Worm (Caenorhabditis elegans) whole organism, L2 larva: Measurements from ENCODE around the gene F01D4.5.
A peak's percentile ranks its signal among the peaks of the same experiment; 100 is the strongest.

Experiments used
- C34F6.9 ChIP-seq: fragments of 150-350 bp; optimal IDR thresholded peaks from 2 replicates; lab custom pipeline; 2014; ENCODE audit warnings: missing biosample characterization, missing genetic modification characterization
- F13H6.1 ChIP-seq: sonication (generic microtip); optimal IDR thresholded peaks from 2 replicates; lab custom pipeline; 2016; ENCODE audit warnings: missing genetic modification characterization, missing compliant biosample characterization
- R02D3.7 ChIP-seq: fragments of 150-350 bp; optimal IDR thresholded peaks from 2 replicates; lab custom pipeline; 2014; ENCODE audit warnings: missing biosample characterization, missing genetic modification characterization
- Y55F3AM.14 ChIP-seq: fragments of 200-800 bp; sonication (Bioruptor generic); optimal IDR thresholded peaks from 2 replicates; lab custom pipeline; 2018; ENCODE audit warnings: mild to moderate bottlenecking, missing genetic modification characterization, missing compliant biosample characterization
- ZK546.5 ChIP-seq: sonication (generic microtip); optimal IDR thresholded peaks from 2 replicates; lab custom pipeline; 2017; ENCODE audit warnings: missing biosample characterization, missing genetic modification characterization
- aly-2 ChIP-seq: fragments of 150-350 bp; optimal IDR thresholded peaks from 2 replicates; lab custom pipeline; 2014; ENCODE audit warnings: missing biosample characterization, missing genetic modification characterization
- ama-1 ChIP-seq: fragments of 150-350 bp; optimal IDR thresholded peaks from 2 replicates; lab custom pipeline; 2018; ENCODE audit warnings: inconsistent platforms
- blmp-1 ChIP-seq: sonication (generic microtip); optimal IDR thresholded peaks from 2 replicates; lab custom pipeline; 2017; ENCODE audit warnings: missing genetic modification characterization, mild to moderate bottlenecking, missing compliant biosample characterization, antibody characterized with exemption, moderate library complexity; ENCODE audit not compliant: insufficient read depth
- ceh-16 ChIP-seq: fragments of 150-350 bp; optimal IDR thresholded peaks from 2 replicates; lab custom pipeline; 2014; ENCODE audit warnings: missing biosample characterization, missing genetic modification characterization
- ceh-82 ChIP-seq: fragments of 150-350 bp; optimal IDR thresholded peaks from 2 replicates; lab custom pipeline; 2014; ENCODE audit warnings: missing biosample characterization, missing genetic modification characterization
- crh-2 ChIP-seq: sonication (generic microtip); optimal IDR thresholded peaks from 2 replicates; lab custom pipeline; 2017; ENCODE audit warnings: missing biosample characterization, missing genetic modification characterization
- dmd-4 ChIP-seq: sonication (generic microtip); optimal IDR thresholded peaks from 2 replicates; lab custom pipeline; 2017; ENCODE audit warnings: missing biosample characterization, missing genetic modification characterization
- egl-27 ChIP-seq: sonication (generic microtip); optimal IDR thresholded peaks from 3 replicates; lab custom pipeline; 2017; ENCODE audit warnings: missing biosample characterization, missing genetic modification reagents, missing genetic modification characterization
- elt-1 ChIP-seq: fragments of 150-350 bp; optimal IDR thresholded peaks from 2 replicates; lab custom pipeline; 2014; ENCODE audit warnings: missing biosample characterization, missing genetic modification characterization
- elt-3 ChIP-seq: sonication (generic microtip); optimal IDR thresholded peaks from 2 replicates; lab custom pipeline; 2017; ENCODE audit warnings: missing biosample characterization, missing genetic modification characterization
- fos-1 ChIP-seq: fragments of 150-350 bp; optimal IDR thresholded peaks from 2 replicates; lab custom pipeline; 2014; ENCODE audit warnings: missing biosample characterization, missing genetic modification characterization
- gmeb-1 ChIP-seq: fragments of 150-350 bp; optimal IDR thresholded peaks from 2 replicates; lab custom pipeline; 2014; ENCODE audit warnings: missing biosample characterization, missing genetic modification characterization
- lin-11 ChIP-seq: fragments of 150-350 bp; sonication (generic microtip); optimal IDR thresholded peaks from 2 replicates; lab custom pipeline; 2014; ENCODE audit warnings: missing biosample characterization, missing genetic modification characterization, inconsistent platforms, mixed read lengths
- lin-13 ChIP-seq: fragments of 150-350 bp; optimal IDR thresholded peaks from 2 replicates; lab custom pipeline; 2014; ENCODE audit warnings: missing biosample characterization, missing genetic modification reagents, missing genetic modification characterization
- lin-39 ChIP-seq: fragments of 150-350 bp; optimal IDR thresholded peaks from 2 replicates; lab custom pipeline; 2014; ENCODE audit warnings: missing biosample characterization, missing genetic modification reagents, missing genetic modification characterization
- lsy-2 ChIP-seq, 2 experiments: fragments of 150-350 bp in 1 of 2; sonication (generic microtip) in 1 of 2; optimal IDR thresholded peaks; 2 replicates each; lab custom pipeline; 2014 to 2017; ENCODE audit warnings: missing biosample characterization in 2 of 2, missing genetic modification characterization in 2 of 2
- mab-5 ChIP-seq: fragments of 150-350 bp; optimal IDR thresholded peaks from 2 replicates; lab custom pipeline; 2014; ENCODE audit warnings: missing biosample characterization, missing genetic modification characterization
- mbf-1 ChIP-seq: sonication (generic microtip); optimal IDR thresholded peaks from 2 replicates; lab custom pipeline; 2017; ENCODE audit warnings: missing biosample characterization, missing genetic modification characterization
- mdl-1 ChIP-seq, 2 experiments: fragments of 150-350 bp in 1 of 2; sonication (generic microtip) in 1 of 2; optimal IDR thresholded peaks; 2 replicates each; lab custom pipeline; 2017; ENCODE audit warnings: missing biosample characterization in 2 of 2, missing genetic modification characterization in 2 of 2
- nhr-11 ChIP-seq: fragments of 150-350 bp; optimal IDR thresholded peaks from 2 replicates; lab custom pipeline; 2014; ENCODE audit warnings: missing biosample characterization, missing genetic modification characterization
- nhr-12 ChIP-seq: fragments of 150-350 bp; optimal IDR thresholded peaks from 2 replicates; lab custom pipeline; 2014; ENCODE audit warnings: missing biosample characterization, missing genetic modification characterization
- nhr-129 ChIP-seq: fragments of 150-350 bp; optimal IDR thresholded peaks from 2 replicates; lab custom pipeline; 2014; ENCODE audit warnings: missing biosample characterization, missing genetic modification characterization
- nhr-237 ChIP-seq: fragments of 150-350 bp; optimal IDR thresholded peaks from 2 replicates; lab custom pipeline; 2014; ENCODE audit warnings: missing biosample characterization, missing genetic modification characterization
- nhr-25 ChIP-seq: fragments of 150-350 bp; sonication (generic microtip); optimal IDR thresholded peaks from 3 replicates; lab custom pipeline; 2014; ENCODE audit warnings: missing biosample characterization, missing genetic modification characterization
- nhr-6 ChIP-seq: fragments of 150-350 bp; optimal IDR thresholded peaks from 2 replicates; lab custom pipeline; 2014; ENCODE audit warnings: missing biosample characterization, missing genetic modification characterization
- nhr-77 ChIP-seq: fragments of 150-350 bp; optimal IDR thresholded peaks from 2 replicates; lab custom pipeline; 2014; ENCODE audit warnings: missing biosample characterization, missing genetic modification characterization
- sem-4 ChIP-seq: fragments of 150-350 bp; optimal IDR thresholded peaks from 2 replicates; lab custom pipeline; 2014; ENCODE audit warnings: missing biosample characterization, missing genetic modification reagents, missing genetic modification characterization
- skn-1 ChIP-seq: sonication (generic microtip); optimal IDR thresholded peaks from 2 replicates; lab custom pipeline; 2017; ENCODE audit warnings: missing biosample characterization, missing genetic modification characterization
- sma-3 ChIP-seq: sonication (generic microtip); optimal IDR thresholded peaks from 2 replicates; lab custom pipeline; 2016; ENCODE audit warnings: missing genetic modification reagents, missing genetic modification characterization, missing compliant biosample characterization
- sma-9 ChIP-seq, 2 experiments: fragments of 150-350 bp in 1 of 2; sonication (generic microtip) in 1 of 2; optimal IDR thresholded peaks; 2 replicates each; lab custom pipeline; 2014 to 2016; ENCODE audit warnings: missing genetic modification characterization in 2 of 2, mild to moderate bottlenecking in 1 of 2, missing biosample characterization in 1 of 2, missing compliant biosample characterization in 1 of 2, missing genetic modification reagents in 1 of 2, moderate library complexity in 1 of 2
- snpc-4 ChIP-seq: fragments of 150-350 bp; optimal IDR thresholded peaks from 2 replicates; lab custom pipeline; 2014; ENCODE audit warnings: missing biosample characterization, missing genetic modification characterization
- unc-39 ChIP-seq: fragments of 150-350 bp; optimal IDR thresholded peaks from 2 replicates; lab custom pipeline; 2014; ENCODE audit warnings: missing biosample characterization, missing genetic modification characterization
- unc-55 ChIP-seq: fragments of 150-350 bp; sonication (generic microtip); optimal IDR thresholded peaks from 3 replicates; lab custom pipeline; 2014; ENCODE audit warnings: missing biosample characterization, missing genetic modification reagents, missing genetic modification characterization
- unc-62 ChIP-seq: fragments of 150-350 bp; optimal IDR thresholded peaks from 2 replicates; lab custom pipeline; 2014; ENCODE audit warnings: missing biosample characterization, missing genetic modification reagents, missing genetic modification characterization
- zag-1 ChIP-seq: fragments of 150-350 bp; optimal IDR thresholded peaks from 2 replicates; lab custom pipeline; 2014; ENCODE audit warnings: missing biosample characterization, missing genetic modification characterization
- ztf-1 ChIP-seq: fragments of 200-800 bp; sonication (Bioruptor generic); conservative IDR thresholded peaks from 2 replicates; pipeline ENCODE4 v1.3.6; 2022; ENCODE audit warnings: missing genetic modification characterization, missing compliant biosample characterization
- ztf-11 ChIP-seq: sonication (generic microtip); optimal IDR thresholded peaks from 2 replicates; lab custom pipeline; 2017; ENCODE audit warnings: missing biosample characterization, missing genetic modification characterization
- ztf-4 ChIP-seq: fragments of 150-350 bp; optimal IDR thresholded peaks from 2 replicates; lab custom pipeline; 2014; ENCODE audit warnings: missing biosample characterization, missing genetic modification characterization

The F01D4.5 gene

DNA sequence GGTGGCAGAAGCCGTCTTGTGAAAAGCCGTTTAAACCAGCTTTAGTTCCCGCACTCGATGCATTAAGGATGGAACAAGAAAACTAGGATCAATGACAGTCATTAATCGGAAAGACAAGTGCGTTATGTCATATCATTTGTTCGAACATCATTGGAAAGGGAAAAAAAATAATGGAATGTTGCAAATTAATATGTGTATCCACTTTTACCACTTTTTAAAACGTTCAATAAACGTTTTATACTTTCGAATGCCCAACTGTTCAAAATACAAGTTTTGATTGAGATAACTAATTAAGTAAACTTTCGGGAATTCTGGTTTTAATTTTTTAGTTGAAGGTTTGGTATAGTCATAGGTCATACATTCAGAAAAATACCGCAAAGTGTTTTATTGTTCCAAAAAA is 31.7 kb upstream of the F01D4.5 start, which contains the start of gene C02F4.4:
C02F4.4 (minus strand) TSS at position 101 of the 400 bp plus-strand sequence.
- no peak for TF ChIP-seq mab-5
- no peak for TF ChIP-seq unc-39
- no peak for TF ChIP-seq ztf-4 (tag; lab: Kevin White, UChicago)
- no peak for TF ChIP-seq R02D3.7 (tag; lab: Kevin White, UChicago)
- TF ChIP-seq nhr-129 (tag; lab: Kevin White, UChicago) = no peak
- TF ChIP-seq mbf-1 (tag; lab: Kevin White, UChicago) = no peak
- TF ChIP-seq nhr-237 (tag; lab: Kevin White, UChicago) = no peak
- no peak for TF ChIP-seq nhr-12
- no peak for TF ChIP-seq F13H6.1
- no peak for TF ChIP-seq elt-3
- TF ChIP-seq snpc-4 = no peak
- TF ChIP-seq unc-62 (GFP tag; lab: Kevin White, UChicago) = no peak
- TF ChIP-seq gmeb-1 (tag; lab: Kevin White, UChicago) = no peak
- no peak for TF ChIP-seq dmd-4
- no peak for TF ChIP-seq blmp-1 (tag; lab: Kevin White, UChicago)
- TF ChIP-seq sma-3 = no peak
- no peak for TF ChIP-seq ceh-82 (tag; lab: Kevin White, UChicago)
- no peak for TF ChIP-seq nhr-77 (tag; lab: Kevin White, UChicago)
- no peak for TF ChIP-seq crh-2 (tag; lab: Kevin White, UChicago)

DNA sequence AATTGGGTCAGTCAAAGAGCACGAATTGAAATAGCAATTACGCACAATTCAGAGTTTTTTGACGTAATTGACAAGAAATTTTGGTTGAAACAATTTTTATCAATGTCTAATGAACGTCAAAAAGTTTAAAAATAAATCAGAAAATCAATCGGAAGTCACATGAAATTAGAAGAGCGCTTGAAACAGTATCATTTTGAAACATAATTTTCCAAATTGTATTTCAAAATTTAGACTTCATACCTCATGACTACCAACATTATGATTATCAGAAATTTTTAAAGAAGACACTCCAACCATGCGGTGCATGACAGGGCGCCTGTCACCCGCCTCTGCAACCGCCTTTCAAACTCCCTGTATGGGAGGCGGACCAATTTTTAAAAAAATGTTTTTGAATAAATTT is 29.8 kb upstream of the F01D4.5 start:
- no peak for TF ChIP-seq nhr-129 (tag; lab: Kevin White, UChicago)
- no peak for TF ChIP-seq nhr-12
- no peak for TF ChIP-seq ZK546.5 (tag; lab: Kevin White, UChicago)
- TF ChIP-seq nhr-77 (tag; lab: Kevin White, UChicago) = no peak
- no peak for TF ChIP-seq elt-1
- TF ChIP-seq gmeb-1 (tag; lab: Kevin White, UChicago) = no peak
- TF ChIP-seq ztf-1 (GFP tag; lab: Robert Waterston, UW) = no peak
- no peak for TF ChIP-seq Y55F3AM.14 (GFP tag; lab: Kevin White, UChicago)
- TF ChIP-seq dmd-4 = no peak

DNA sequence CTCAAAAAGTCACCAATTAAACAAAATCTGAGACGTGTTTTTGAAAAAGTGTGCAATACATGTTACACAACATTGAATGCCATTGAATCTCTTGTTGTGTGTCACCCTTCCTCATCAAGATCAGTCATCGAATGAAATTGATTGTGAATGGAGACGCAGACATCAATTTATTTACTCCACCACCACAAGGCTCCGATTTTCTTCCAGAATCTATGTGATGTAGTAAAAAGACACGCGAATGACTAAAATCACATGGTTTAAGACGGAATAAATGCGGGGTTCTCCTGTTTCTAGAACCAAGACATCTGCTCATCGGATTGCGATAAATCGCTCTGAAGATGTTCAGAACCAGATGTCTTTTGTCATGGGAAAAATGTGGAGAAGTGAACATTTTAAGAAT is 29.3 kb upstream of the F01D4.5 start:
- no peak for TF ChIP-seq ceh-82 (tag; lab: Kevin White, UChicago)
- peak; percentile 16 for TF ChIP-seq sma-9 (GFP tag; optimal IDR thresholded peaks at IDR 0.05; lab: Kevin White, UChicago)
- no peak for TF ChIP-seq sma-9 (tag; optimal IDR thresholded peaks at IDR 0.05; lab: Kevin White, UChicago)
- no peak for TF ChIP-seq crh-2 (tag; lab: Kevin White, UChicago)
- no peak for TF ChIP-seq unc-62 (GFP tag; lab: Kevin White, UChicago)
- TF ChIP-seq gmeb-1 (tag; lab: Kevin White, UChicago) = no peak
- TF ChIP-seq mbf-1 (tag; lab: Kevin White, UChicago) = no peak
- no peak for TF ChIP-seq dmd-4
- TF ChIP-seq ztf-11 = no peak
- TF ChIP-seq elt-1 = no peak
- no peak for TF ChIP-seq nhr-6 (tag; lab: Kevin White, UChicago)
- no peak for TF ChIP-seq ama-1 (lab: Kevin White, UChicago)
- TF ChIP-seq skn-1 (tag; lab: Kevin White, UChicago) = no peak
- no peak for TF ChIP-seq elt-3
- no peak for TF ChIP-seq unc-55 (GFP tag; lab: Kevin White, UChicago)
- peak; percentile 49 for TF ChIP-seq C34F6.9 (tag; lab: Kevin White, UChicago)
- peak; percentile 18 for TF ChIP-seq F13H6.1
- TF ChIP-seq sem-4 (tag; lab: Kevin White, UChicago) = no peak
- peak; percentile 75 for TF ChIP-seq nhr-129 (tag; lab: Kevin White, UChicago)
- no peak for TF ChIP-seq ZK546.5 (tag; lab: Kevin White, UChicago)
- no peak for TF ChIP-seq ceh-16
- TF ChIP-seq nhr-25 (tag; lab: Kevin White, UChicago) = no peak
- TF ChIP-seq ztf-1 (GFP tag; lab: Robert Waterston, UW) = no peak
- TF ChIP-seq, all 48 proteins: peak for 4

DNA sequence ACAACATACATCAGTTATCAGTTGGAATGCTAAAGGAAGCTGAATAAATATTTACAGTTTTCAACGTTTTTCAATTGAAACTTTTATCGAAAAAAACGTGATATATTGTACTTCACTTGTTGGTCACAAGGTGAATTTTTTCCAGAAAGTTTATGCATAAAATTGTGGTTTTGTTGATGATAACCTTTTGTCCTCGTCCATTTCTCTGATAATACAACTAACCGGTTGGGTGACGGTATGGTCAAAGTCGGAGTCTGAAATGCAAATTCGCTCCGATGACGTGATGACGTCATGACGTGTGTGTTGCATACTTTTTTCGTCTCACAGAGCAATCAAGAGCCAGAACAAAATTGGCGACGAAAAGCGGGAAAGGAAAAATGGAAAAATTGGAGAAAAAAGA is 28.0 kb upstream of the F01D4.5 start:
- no peak for TF ChIP-seq ztf-4 (tag; lab: Kevin White, UChicago)
- no peak for TF ChIP-seq fos-1 (tag; lab: Kevin White, UChicago)
- TF ChIP-seq nhr-237 (tag; lab: Kevin White, UChicago) = no peak
- TF ChIP-seq lin-13 (GFP tag; lab: Kevin White, UChicago) = no peak
- TF ChIP-seq F13H6.1 = peak; percentile 53
- TF ChIP-seq ztf-11 = no peak
- peak; percentile 70 for TF ChIP-seq crh-2 (tag; lab: Kevin White, UChicago)
- TF ChIP-seq mdl-1 (tag; optimal IDR thresholded peaks at IDR 0.05; lab: Kevin White, UChicago) = no peak
- TF ChIP-seq lsy-2 (tag; optimal IDR thresholded peaks at IDR 0.05; lab: Kevin White, UChicago) = no peak
- TF ChIP-seq skn-1 (tag; lab: Kevin White, UChicago) = no peak
- TF ChIP-seq unc-62 (GFP tag; lab: Kevin White, UChicago) = no peak
- no peak for TF ChIP-seq ceh-82 (tag; lab: Kevin White, UChicago)
- peak; percentile 62 for TF ChIP-seq gmeb-1 (tag; lab: Kevin White, UChicago)
- TF ChIP-seq ceh-16 = no peak
- TF ChIP-seq unc-39 = no peak
- no peak for TF ChIP-seq R02D3.7 (tag; lab: Kevin White, UChicago)
- peak; percentile 14 for TF ChIP-seq ama-1 (lab: Kevin White, UChicago)
- TF ChIP-seq nhr-6 (tag; lab: Kevin White, UChicago) = no peak
- TF ChIP-seq nhr-11 (tag; lab: Kevin White, UChicago) = no peak
- no peak for TF ChIP-seq egl-27 (tag; lab: Kevin White, UChicago)
- no peak for TF ChIP-seq dmd-4
- peak; percentile 3 for TF ChIP-seq zag-1 (tag; lab: Kevin White, UChicago)
- no peak for TF ChIP-seq nhr-77 (tag; lab: Kevin White, UChicago)
- no peak for TF ChIP-seq lin-39
- no peak for TF ChIP-seq lin-11
- no peak for TF ChIP-seq mbf-1 (tag; lab: Kevin White, UChicago)
- no peak for TF ChIP-seq Y55F3AM.14 (GFP tag; lab: Kevin White, UChicago)
- TF ChIP-seq aly-2 (tag; lab: Kevin White, UChicago) = no peak
- TF ChIP-seq C34F6.9 (tag; lab: Kevin White, UChicago) = no peak
- TF ChIP-seq sem-4 (tag; lab: Kevin White, UChicago) = no peak
- TF ChIP-seq nhr-129 (tag; lab: Kevin White, UChicago) = peak; percentile 39
